Worm (Caenorhabditis elegans) whole organism, L1 larva: ENCODE results near the gene tut-2.

Experiments
- aly-2 ChIP-seq: fragments of 150-350 bp; optimal IDR thresholded peaks from 2 replicates; lab custom pipeline; 2014; ENCODE audit warnings: missing biosample characterization, missing genetic modification characterization
- egl-27 ChIP-seq, 2 experiments: fragments of 150-350 bp in 1 of 2; sonication (generic microtip); optimal IDR thresholded peaks; 3 replicates each; lab custom pipeline; 2017 to 2018; ENCODE audit warnings: missing biosample characterization in 2 of 2, missing genetic modification characterization in 2 of 2, missing genetic modification reagents in 2 of 2
- nhr-28 ChIP-seq: fragments of 150-350 bp; optimal IDR thresholded peaks from 2 replicates; lab custom pipeline; 2014; ENCODE audit warnings: missing biosample characterization, missing genetic modification characterization
- nhr-77 ChIP-seq: fragments of 150-350 bp; optimal IDR thresholded peaks from 2 replicates; lab custom pipeline; 2014; ENCODE audit warnings: missing biosample characterization, missing genetic modification characterization
- pqm-1 ChIP-seq: sonication (generic microtip); optimal IDR thresholded peaks from 3 replicates; lab custom pipeline; 2017; ENCODE audit warnings: missing biosample characterization, missing genetic modification characterization
- rnt-1 ChIP-seq: sonication (generic microtip); optimal IDR thresholded peaks from 2 replicates; lab custom pipeline; 2016; ENCODE audit warnings: mild to moderate bottlenecking, missing genetic modification characterization, moderate library complexity, missing compliant biosample characterization
- snpc-4 ChIP-seq: fragments of 150-350 bp; optimal IDR thresholded peaks from 2 replicates; lab custom pipeline; 2014; ENCODE audit warnings: missing biosample characterization, missing genetic modification characterization

DNA sequence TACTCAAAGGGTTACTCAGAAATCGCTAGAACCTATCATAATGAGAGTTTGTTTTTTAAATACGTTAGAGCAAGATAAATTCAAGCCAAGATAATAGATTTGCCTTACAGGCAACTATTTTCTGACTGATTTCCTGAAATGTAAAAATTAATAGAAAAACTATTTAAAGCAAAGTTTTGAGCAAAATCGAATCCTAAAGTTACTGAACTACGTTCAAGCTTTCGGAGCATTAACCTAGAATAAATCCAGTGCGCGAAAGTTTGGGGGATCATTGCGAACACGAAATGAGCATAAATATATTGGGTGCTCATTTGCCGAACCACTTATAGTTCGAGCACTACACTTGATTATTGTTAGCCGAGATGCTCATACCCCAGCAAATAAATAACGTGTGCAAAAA lies 13.6 kb downstream of the tut-2 start, which contains the start of gene ceh-22:
- TF ChIP-seq egl-27 (tag; optimal IDR thresholded peaks at IDR 0.05; lab: Kevin White, UChicago) (no peak), pqm-1 (tag; lab: Kevin White, UChicago) (no peak), nhr-77 (tag; lab: Kevin White, UChicago) (no peak), aly-2 (tag; lab: Kevin White, UChicago) (no peak), nhr-28 (tag; lab: Kevin White, UChicago) (no peak), rnt-1 (tag; lab: Kevin White, UChicago) (no peak), snpc-4 (tag; lab: Kevin White, UChicago) (no peak)
